Worm (Caenorhabditis elegans): ENCODE results near the gene agl-1.

The agl-1 gene

ce11 chrII:14357936-14358416 is at the start of gene agl-1, which contains the start of gene pfs-2:
Gene agl-1, minus strand, starts transcription at chrII:14358113.
Gene pfs-2, plus strand, starts transcription at chrII:14358366.
- peak; percentile 16 for TF ChIP-seq ztf-4 (tag; optimal IDR thresholded peaks at IDR 0.05)
- TF ChIP-seq efl-1 (optimal IDR thresholded peaks at IDR 0.05): peak; percentile 77 to 94
- TF ChIP-seq efl-1 (GFP tag; optimal IDR thresholded peaks at IDR 0.05 in 1 of 2): peak; percentile 91 to 99
- no peak for TF ChIP-seq C34B4.2 (tag; optimal IDR thresholded peaks at IDR 0.05)
- TF ChIP-seq aha-1 (tag; optimal IDR thresholded peaks at IDR 0.05): no peak
- peak in 1 of 2 experiments; percentile 84 for TF ChIP-seq mdl-1 (tag; optimal IDR thresholded peaks at IDR 0.05)
- peak; percentile 54 for TF ChIP-seq egl-13 (tag; optimal IDR thresholded peaks at IDR 0.05)
- TF ChIP-seq ceh-90 (tag; optimal IDR thresholded peaks at IDR 0.05): no peak
- TF ChIP-seq fkh-10 (GFP tag; optimal IDR thresholded peaks at IDR 0.05): no peak
- TF ChIP-seq lin-15B (tag; optimal IDR thresholded peaks at IDR 0.05): peak; percentile 69
- TF ChIP-seq unc-98 (GFP tag; IDR thresholded peaks at IDR 0.05): no peak
- TF ChIP-seq hpl-2 (GFP tag; optimal IDR thresholded peaks at IDR 0.05): no peak
- TF ChIP-seq fkh-8 (tag; optimal IDR thresholded peaks at IDR 0.05): peak; percentile 58
- TF ChIP-seq isw-1 (GFP tag; IDR thresholded peaks at IDR 0.05): peak; percentile 38; the same call in 1 of the 2 replicates
- TF ChIP-seq nhr-71 (tag; optimal IDR thresholded peaks at IDR 0.05): peak; percentile 83
- no peak for TF ChIP-seq Y116A8C.19 (tag; optimal IDR thresholded peaks at IDR 0.05; ENCODE audit: borderline replicate concordance)
- TF ChIP-seq alr-1 (tag; optimal IDR thresholded peaks at IDR 0.05; ENCODE audit: borderline replicate concordance): no peak
- TF ChIP-seq xbp-1 (tag; optimal IDR thresholded peaks at IDR 0.05): peak; percentile 66
- TF ChIP-seq nhr-47 (tag; optimal IDR thresholded peaks at IDR 0.05): peak; percentile 80
- TF ChIP-seq lin-39 (tag; optimal IDR thresholded peaks at IDR 0.05): no peak
- TF ChIP-seq grh-1 (GFP tag; IDR thresholded peaks at IDR 0.05): no peak
- no peak for TF ChIP-seq ceh-8 (GFP tag; optimal IDR thresholded peaks at IDR 0.05)
- peak; percentile 33 for TF ChIP-seq jun-1 (tag; optimal IDR thresholded peaks at IDR 0.05)
- no peak for TF ChIP-seq nhr-237 (tag; optimal IDR thresholded peaks at IDR 0.05)
- no peak for TF ChIP-seq egl-27 (tag; optimal IDR thresholded peaks at IDR 0.05)
- no peak for TF ChIP-seq hlh-4 (tag; optimal IDR thresholded peaks at IDR 0.05)
- peak; percentile 31 for TF ChIP-seq unc-86 (tag; optimal IDR thresholded peaks at IDR 0.05)
- peak; percentile 43 to 81 (median 65) for TF ChIP-seq ceh-82 (tag; optimal IDR thresholded peaks at IDR 0.05)
- peak; percentile 30 for TF ChIP-seq lin-13 (GFP tag; optimal IDR thresholded peaks at IDR 0.05)
- no peak for TF ChIP-seq pax-3 (tag; optimal IDR thresholded peaks at IDR 0.05)
- TF ChIP-seq snpc-4 (tag; optimal IDR thresholded peaks at IDR 0.05): peak; percentile 56
- peak in 1 of 6 experiments; percentile 34 for TF ChIP-seq elt-3 (tag; optimal IDR thresholded peaks at IDR 0.05)
- TF ChIP-seq dsc-1 (tag; optimal IDR thresholded peaks at IDR 0.05): peak; percentile 68
- TF ChIP-seq ets-5 (GFP tag; IDR thresholded peaks at IDR 0.05): no peak
- TF ChIP-seq skn-1 (tag; optimal IDR thresholded peaks at IDR 0.05): peak; percentile 84
- peak; percentile 73 for TF ChIP-seq nhr-77 (tag; optimal IDR thresholded peaks at IDR 0.05)
- TF ChIP-seq lin-14 (GFP tag; optimal IDR thresholded peaks at IDR 0.05): peak; percentile 80
- peak; percentile 56 for TF ChIP-seq nhr-20 (tag; optimal IDR thresholded peaks at IDR 0.05)
- peak; percentile 82 for TF ChIP-seq mep-1 (tag; optimal IDR thresholded peaks at IDR 0.05)
- peak; percentile 97 for TF ChIP-seq F16B12.6 (tag; optimal IDR thresholded peaks at IDR 0.05)
- TF ChIP-seq ama-1 (optimal IDR thresholded peaks at IDR 0.05): no peak
- TF ChIP-seq sup-37 (GFP tag; optimal IDR thresholded peaks at IDR 0.05): no peak
- TF ChIP-seq C16A3.4 (tag; optimal IDR thresholded peaks at IDR 0.05): peak; percentile 76
- TF ChIP-seq vab-15 (tag; optimal IDR thresholded peaks at IDR 0.05): no peak
- TF ChIP-seq ceh-88 (GFP tag; IDR thresholded peaks at IDR 0.05): no peak
- TF ChIP-seq lsy-2 (tag; optimal IDR thresholded peaks at IDR 0.05): peak; percentile 91 to 94
- TF ChIP-seq nhr-90 (tag; optimal IDR thresholded peaks at IDR 0.05; ENCODE audit: poor library complexity): peak; percentile 52
- peak; percentile 69 for TF ChIP-seq swsn-7 (tag; optimal IDR thresholded peaks at IDR 0.05)
- peak; percentile 63 for TF ChIP-seq irx-1 (tag; optimal IDR thresholded peaks at IDR 0.05)
- TF ChIP-seq pqm-1 (tag; optimal IDR thresholded peaks at IDR 0.05): no peak
- TF ChIP-seq sptf-1 (tag; optimal IDR thresholded peaks at IDR 0.05): no peak
- TF ChIP-seq ztf-11 (tag; optimal IDR thresholded peaks at IDR 0.05): peak in 1 of 2 experiments; percentile 26
- TF ChIP-seq nhr-84 (tag; optimal IDR thresholded peaks at IDR 0.05): no peak
- TF ChIP-seq rnt-1 (tag; optimal IDR thresholded peaks at IDR 0.05): peak; percentile 87

Data from whole organism, L1 larva.